Worm (Caenorhabditis elegans) whole organism, young adult: Measurements from ENCODE around the gene str-78.
"Not testable (repeated sequence)": the region's sequence is repeated elsewhere in the genome, so short reads cannot be mapped to it uniquely, and the experiment has no call there.

Experiments used
- F10E7.11 ChIP-seq: sonication (generic microtip); optimal IDR thresholded peaks from 2 replicates; lab custom pipeline; 2017; ENCODE audit warnings: mild to moderate bottlenecking, missing genetic modification characterization, moderate library complexity, missing compliant biosample characterization
- F49E8.2 ChIP-seq: sonication (generic microtip); optimal IDR thresholded peaks from 3 replicates; lab custom pipeline; 2017; ENCODE audit warnings: missing genetic modification characterization, mild to moderate bottlenecking, missing compliant biosample characterization, antibody characterized with exemption, moderate library complexity; ENCODE audit not compliant: insufficient read depth
- ama-1 ChIP-seq, 3 experiments: fragments of 150-350 bp in 1 of 3; sonication (generic microtip) in 2 of 3; optimal IDR thresholded peaks; 2 replicates each; lab custom pipeline; 2014 to 2018; ENCODE audit warnings: missing biosample characterization in 2 of 3, missing genetic modification characterization in 2 of 3, missing genetic modification reagents in 2 of 3
- ccch-3 ChIP-seq: fragments of 200-800 bp; sonication (Bioruptor generic); optimal IDR thresholded peaks from 2 replicates; lab custom pipeline; 2018; ENCODE audit warnings: mild to moderate bottlenecking, missing genetic modification characterization, missing compliant biosample characterization
- cebp-1 ChIP-seq, 2 experiments: fragments of 200-800 bp in 1 of 2; sonication (Bioruptor generic) in 1 of 2; sonication (generic microtip) in 1 of 2; IDR thresholded peaks in 1 of 2; optimal IDR thresholded peaks in 1 of 2; 2 replicates each; pipeline versions ENCODE4 v1.3.6 to Lab custom; 2017 to 2022; ENCODE audit warnings: missing compliant biosample characterization in 2 of 2, missing genetic modification characterization in 2 of 2, mild to moderate bottlenecking in 1 of 2, missing genetic modification reagents in 1 of 2, moderate library complexity in 1 of 2
- hlh-12 ChIP-seq: sonication (generic microtip); optimal IDR thresholded peaks from 2 replicates; lab custom pipeline; 2016; ENCODE audit warnings: missing genetic modification characterization, missing compliant biosample characterization
- mcd-1 ChIP-seq: fragments of 200-800 bp; sonication (Bioruptor generic); IDR thresholded peaks from 2 replicates; pipeline ENCODE4 v1.3.6; 2022; ENCODE audit warnings: missing genetic modification reagents, missing genetic modification characterization, missing compliant biosample characterization
- nfya-1 ChIP-seq: sonication (generic microtip); optimal IDR thresholded peaks from 2 replicates; lab custom pipeline; 2017; ENCODE audit warnings: antibody characterized with exemption, missing compliant biosample characterization, missing genetic modification characterization, borderline replicate concordance; ENCODE audit not compliant: insufficient read depth
- rpc-1 ChIP-seq, 2 experiments: fragments of 150-350 bp in 1 of 2; sonication (generic microtip) in 1 of 2; optimal IDR thresholded peaks; 2 replicates each; lab custom pipeline; 2014 to 2018; ENCODE audit warnings: missing biosample characterization in 1 of 2, missing genetic modification characterization in 1 of 2, missing genetic modification reagents in 1 of 2, missing genotype in 1 of 2
- sea-2 ChIP-seq: fragments of 200-800 bp; sonication (Bioruptor generic); IDR thresholded peaks from 2 replicates; pipeline ENCODE4 v1.3.6; 2022; ENCODE audit warnings: missing genetic modification characterization, missing compliant biosample characterization
- unc-62 ChIP-seq: fragments of 150-350 bp; optimal IDR thresholded peaks from 2 replicates; lab custom pipeline; 2014; ENCODE audit warnings: missing biosample characterization, missing genetic modification reagents, missing genetic modification characterization

DNA sequence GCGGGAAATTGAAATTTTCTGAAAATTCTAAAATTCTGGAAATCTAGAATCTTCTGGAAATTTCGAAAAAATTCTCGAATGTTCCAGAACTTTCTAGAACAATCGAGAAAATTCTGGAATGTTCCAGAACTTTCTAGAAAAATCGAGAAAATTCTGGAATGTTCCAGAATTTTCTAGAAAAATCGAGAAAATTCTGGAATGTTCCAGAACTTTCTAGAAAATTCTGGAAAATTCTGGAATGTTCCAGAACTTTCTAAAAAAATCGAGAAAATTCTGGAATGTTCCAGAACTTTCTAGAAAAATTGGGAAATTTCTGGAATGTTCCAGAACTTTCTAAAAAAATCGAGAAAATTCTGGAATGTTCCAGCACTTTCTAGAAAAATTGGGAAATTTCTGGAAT is 19.7 kb upstream of the str-78 start:
- TF ChIP-seq F10E7.11 (tag; lab: Kevin White, UChicago); ama-1 (optimal IDR thresholded peaks at IDR 0.05; lab: Kevin White, UChicago); ama-1 (GFP tag; optimal IDR thresholded peaks at IDR 0.05; lab: Kevin White, UChicago); F49E8.2; rpc-1 (optimal IDR thresholded peaks at IDR 0.05; lab: Kevin White, UChicago); rpc-1 (tag; optimal IDR thresholded peaks at IDR 0.05; lab: Kevin White, UChicago); ccch-3 (GFP tag; lab: Kevin White, UChicago); hlh-12 (tag; lab: Kevin White, UChicago); mcd-1 (GFP tag; lab: Robert Waterston, UW); cebp-1 (GFP tag; IDR thresholded peaks at IDR 0.05; lab: Robert Waterston, UW); cebp-1 (tag; optimal IDR thresholded peaks at IDR 0.05; lab: Kevin White, UChicago); nfya-1 (tag; lab: Kevin White, UChicago); sea-2 (GFP tag; lab: Robert Waterston, UW); unc-62: not testable (repeated sequence)
